Worm (Caenorhabditis elegans) whole organism, young adult: ENCODE measurements around the gene fbxb-96.
"Not testable (repeated sequence)": the region's sequence is repeated elsewhere in the genome, so short reads cannot be mapped to it uniquely, and the experiment has no call there.

ENCODE experiments used
- B0336.3 ChIP-seq: fragments of 200-800 bp; sonication (Bioruptor generic); IDR thresholded peaks from 2 replicates; pipeline ENCODE4 v1.3.6; 2022; ENCODE audit warnings: missing genetic modification characterization, missing compliant biosample characterization
- F33H1.4 ChIP-seq: fragments of 200-800 bp; sonication (Bioruptor generic); IDR thresholded peaks from 2 replicates; pipeline ENCODE4 v1.3.6; 2022; ENCODE audit warnings: missing genetic modification reagents, missing genetic modification characterization, missing compliant biosample characterization
- F39B2.1 ChIP-seq: fragments of 200-800 bp; sonication (Bioruptor generic); IDR thresholded peaks from 2 replicates; pipeline ENCODE4 v1.3.6; 2022; ENCODE audit warnings: missing genetic modification reagents, missing genetic modification characterization, missing compliant biosample characterization
- Y53F4B.3 ChIP-seq: fragments of 200-800 bp; sonication (Bioruptor generic); IDR thresholded peaks from 2 replicates; pipeline ENCODE4 v1.3.6; 2022; ENCODE audit warnings: missing genetic modification reagents, missing genetic modification characterization, missing compliant biosample characterization
- Y56A3A.18 ChIP-seq: fragments of 200-800 bp; sonication (Bioruptor generic); IDR thresholded peaks from 2 replicates; pipeline ENCODE4 v1.3.6; 2022; ENCODE audit warnings: missing genetic modification reagents, missing genetic modification characterization, missing compliant biosample characterization
- ama-1 ChIP-seq, 3 experiments: fragments of 150-350 bp in 1 of 3; sonication (generic microtip) in 2 of 3; optimal IDR thresholded peaks; 2 replicates each; lab custom pipeline; 2014 to 2018; ENCODE audit warnings: missing biosample characterization in 2 of 3, missing genetic modification characterization in 2 of 3, missing genetic modification reagents in 2 of 3
- atf-7 ChIP-seq: sonication (generic microtip); optimal IDR thresholded peaks from 2 replicates; lab custom pipeline; 2017; ENCODE audit warnings: mild to moderate bottlenecking, missing genetic modification characterization, missing compliant biosample characterization
- attf-5 ChIP-seq: fragments of 200-800 bp; sonication (Bioruptor generic); optimal IDR thresholded peaks from 2 replicates; lab custom pipeline; 2018; ENCODE audit warnings: mild to moderate bottlenecking, missing genetic modification characterization, missing compliant biosample characterization
- cebp-1 ChIP-seq, 2 experiments: fragments of 200-800 bp in 1 of 2; sonication (Bioruptor generic) in 1 of 2; sonication (generic microtip) in 1 of 2; IDR thresholded peaks in 1 of 2; optimal IDR thresholded peaks in 1 of 2; 2 replicates each; pipeline versions ENCODE4 v1.3.6 to Lab custom; 2017 to 2022; ENCODE audit warnings: missing compliant biosample characterization in 2 of 2, missing genetic modification characterization in 2 of 2, mild to moderate bottlenecking in 1 of 2, missing genetic modification reagents in 1 of 2, moderate library complexity in 1 of 2
- cebp-2 ChIP-seq: fragments of 200-800 bp; sonication (Bioruptor generic); IDR thresholded peaks from 2 replicates; pipeline ENCODE4 v1.3.6; 2022; ENCODE audit warnings: missing genetic modification characterization, missing compliant biosample characterization
- ceh-40 ChIP-seq: fragments of 200-800 bp; sonication (Bioruptor generic); IDR thresholded peaks from 2 replicates; pipeline ENCODE4 v1.3.6; 2022; ENCODE audit warnings: missing genetic modification characterization, missing compliant biosample characterization
- ceh-91 ChIP-seq: fragments of 200-800 bp; sonication (Bioruptor generic); IDR thresholded peaks from 2 replicates; pipeline ENCODE4 v1.3.6; 2022; ENCODE audit warnings: missing genetic modification reagents, missing genetic modification characterization, missing compliant biosample characterization
- die-1 ChIP-seq: sonication (generic microtip); optimal IDR thresholded peaks from 2 replicates; lab custom pipeline; 2016; ENCODE audit warnings: missing genotype, mild to moderate bottlenecking, missing genetic modification characterization, missing compliant biosample characterization
- dox-1 ChIP-seq: fragments of 200-800 bp; sonication (Bioruptor generic); IDR thresholded peaks from 2 replicates; pipeline ENCODE4 v1.3.6; 2022; ENCODE audit warnings: missing genetic modification reagents, missing genetic modification characterization, missing compliant biosample characterization
- gei-17 ChIP-seq: fragments of 200-800 bp; sonication (Bioruptor generic); optimal IDR thresholded peaks from 2 replicates; lab custom pipeline; 2018; ENCODE audit warnings: mild to moderate bottlenecking, missing genetic modification characterization, missing compliant biosample characterization
- him-1 ChIP-seq: sonication (generic microtip); optimal IDR thresholded peaks from 2 replicates; lab custom pipeline; 2016; ENCODE audit warnings: missing genotype, missing genetic modification reagents, missing genetic modification characterization, missing compliant biosample characterization
- hmg-1.2 ChIP-seq: fragments of 200-800 bp; sonication (Bioruptor generic); IDR thresholded peaks from 2 replicates; pipeline ENCODE4 v1.3.6; 2022; ENCODE audit warnings: missing genetic modification reagents, missing genetic modification characterization, missing compliant biosample characterization
- hrde-1 ChIP-seq: sonication (generic microtip); optimal IDR thresholded peaks from 2 replicates; lab custom pipeline; 2016; ENCODE audit warnings: missing genetic modification characterization, mild to moderate bottlenecking, missing compliant biosample characterization, moderate library complexity, missing genotype, missing genetic modification reagents, borderline replicate concordance
- lag-1 ChIP-seq: fragments of 200-800 bp; sonication (Bioruptor generic); IDR thresholded peaks from 2 replicates; pipeline ENCODE4 v1.3.6; 2022; ENCODE audit warnings: missing genetic modification reagents, missing genetic modification characterization, missing compliant biosample characterization
- lin-26 ChIP-seq: fragments of 200-800 bp; sonication (Bioruptor generic); IDR thresholded peaks from 2 replicates; pipeline ENCODE4 v1.3.6; 2022; ENCODE audit warnings: missing genetic modification reagents, missing genetic modification characterization, missing compliant biosample characterization
- madf-10 ChIP-seq: sonication (generic microtip); optimal IDR thresholded peaks from 2 replicates; lab custom pipeline; 2016; ENCODE audit warnings: mild to moderate bottlenecking, missing genetic modification characterization, missing compliant biosample characterization
- madf-8 ChIP-seq: fragments of 200-800 bp; sonication (Bioruptor generic); conservative IDR thresholded peaks from 2 replicates; pipeline ENCODE4 v1.3.6; 2022; ENCODE audit warnings: missing genetic modification reagents, missing genetic modification characterization, missing compliant biosample characterization
- mel-28 ChIP-seq: sonication (generic microtip); optimal IDR thresholded peaks from 2 replicates; lab custom pipeline; 2016; ENCODE audit warnings: borderline replicate concordance, mild to moderate bottlenecking, missing genetic modification characterization, missing compliant biosample characterization
- mes-4 ChIP-seq: sonication (generic microtip); optimal IDR thresholded peaks from 2 replicates; lab custom pipeline; 2016; ENCODE audit warnings: missing genotype, missing genetic modification characterization, missing compliant biosample characterization
- nhr-179 ChIP-seq: sonication (generic microtip); optimal IDR thresholded peaks from 2 replicates; lab custom pipeline; 2016; ENCODE audit warnings: mild to moderate bottlenecking, missing genetic modification characterization, missing compliant biosample characterization
- nhr-80 ChIP-seq: sonication (generic microtip); optimal IDR thresholded peaks from 2 replicates; lab custom pipeline; 2016; ENCODE audit warnings: missing genetic modification characterization, missing compliant biosample characterization
- pha-4 ChIP-seq: fragments of 150-350 bp; sonication (generic microtip); optimal IDR thresholded peaks from 2 replicates; lab custom pipeline; 2014; ENCODE audit warnings: missing biosample characterization, missing genetic modification reagents, missing genetic modification characterization
- rec-8 ChIP-seq, 2 experiments: sonication (generic microtip); optimal IDR thresholded peaks; 2 replicates each; lab custom pipeline; 2016; ENCODE audit warnings: mild to moderate bottlenecking in 2 of 2, missing genetic modification characterization in 2 of 2, missing genetic modification reagents in 2 of 2, missing genotype in 2 of 2, missing biosample characterization in 1 of 2, missing compliant biosample characterization in 1 of 2, moderate library complexity in 1 of 2
- sdz-38 ChIP-seq: sonication (generic microtip); optimal IDR thresholded peaks from 2 replicates; lab custom pipeline; 2016; ENCODE audit warnings: missing genotype, missing genetic modification characterization, missing compliant biosample characterization
- somi-1 ChIP-seq: fragments of 200-800 bp; sonication (Bioruptor generic); optimal IDR thresholded peaks from 2 replicates; lab custom pipeline; 2018; ENCODE audit warnings: mild to moderate bottlenecking, missing genetic modification characterization, missing compliant biosample characterization
- tbx-9 ChIP-seq: sonication (generic microtip); optimal IDR thresholded peaks from 2 replicates; lab custom pipeline; 2016; ENCODE audit warnings: borderline replicate concordance, missing genetic modification characterization, inconsistent platforms, missing compliant biosample characterization
- ztf-22 ChIP-seq: fragments of 200-800 bp; sonication (Bioruptor generic); optimal IDR thresholded peaks from 2 replicates; lab custom pipeline; 2018; ENCODE audit warnings: mild to moderate bottlenecking, missing genetic modification characterization, moderate library complexity, missing compliant biosample characterization
- ztf-28 ChIP-seq: fragments of 200-800 bp; sonication (Bioruptor generic); IDR thresholded peaks from 2 replicates; pipeline ENCODE4 v1.3.6; 2022; ENCODE audit warnings: missing genetic modification reagents, missing genetic modification characterization, missing compliant biosample characterization
- ztf-6 ChIP-seq: fragments of 200-800 bp; sonication (Bioruptor generic); IDR thresholded peaks from 2 replicates; pipeline ENCODE4 v1.3.6; 2022; ENCODE audit warnings: missing genetic modification reagents, missing genetic modification characterization, missing compliant biosample characterization

Gene fbxb-96

ce11 chrII:1831883-1832388, 18.3 kb downstream of the fbxb-96 start, which contains the start of gene math-39:
Gene math-39 (plus strand): TSS chrII:1832338.
- peak; percentile 24 for TF ChIP-seq nhr-80 (tag; lab: Kevin White, UChicago)
- no peak for TF ChIP-seq hrde-1
- TF ChIP-seq, all 124 proteins: peak for 1

DNA sequence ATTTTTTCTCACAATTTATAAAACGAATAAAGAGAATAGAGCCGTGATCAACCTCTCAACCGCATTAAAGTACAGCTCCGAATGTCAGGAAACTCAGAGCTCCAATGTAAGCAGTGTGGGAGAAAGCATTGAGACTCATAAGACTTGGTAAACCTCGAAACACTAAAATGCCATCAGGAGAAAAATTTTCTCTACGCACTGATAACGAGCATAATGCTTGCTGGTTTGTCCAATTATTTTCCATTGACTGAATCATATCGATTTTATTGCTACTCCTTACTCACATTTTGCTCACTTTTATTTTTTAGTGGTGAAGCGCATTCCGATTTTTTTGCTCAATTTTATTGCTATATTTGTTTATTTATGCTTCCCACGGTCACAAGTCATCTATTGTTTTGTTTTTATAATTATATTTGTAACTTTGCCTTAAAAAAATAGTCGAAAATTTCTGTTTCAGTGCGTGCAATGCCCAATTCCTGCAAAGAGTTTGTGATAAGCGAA, 20.0 kb downstream of the fbxb-96 start, which contains the start of gene math-40:
Gene math-40, plus strand, starts transcription at position 451 of the 501 bp plus-strand sequence.
- no peak for TF ChIP-seq F33H1.4
- TF ChIP-seq nhr-80 (tag; lab: Kevin White, UChicago): peak; percentile 48
- TF ChIP-seq ztf-22: no peak

- not testable (repeated sequence) for TF ChIP-seq ztf-22; lag-1; him-1 (tag; lab: Kevin White, UChicago)
Observed at ce11 chrII:1824329-1824728, 25.9 kb downstream of the fbxb-96 start, which contains the start of gene math-41. Gene math-41 (plus strand): TSS chrII:1824629.

DNA sequence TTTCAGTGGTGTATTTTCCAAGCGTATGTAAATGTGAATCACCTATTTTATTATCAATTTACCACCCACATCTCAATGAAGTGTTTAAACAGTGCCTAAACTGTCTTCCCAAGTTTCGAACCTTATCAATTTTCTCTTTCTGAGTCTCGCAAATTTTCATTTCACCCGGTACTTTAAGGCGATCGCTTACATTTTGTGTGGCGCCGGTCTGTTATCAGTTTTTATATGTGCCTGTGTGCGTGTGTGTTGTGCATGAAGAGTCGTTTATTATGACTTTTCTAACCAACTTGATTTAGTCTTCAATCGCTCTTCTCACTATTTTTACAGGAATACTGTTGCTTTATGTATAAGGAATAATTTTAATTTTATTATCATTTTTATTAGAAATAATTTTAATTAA, 26.6 kb downstream of the fbxb-96 start:
- TF ChIP-seq nhr-80 (tag; lab: Kevin White, UChicago): peak; percentile 27

ce11 chrII:1820774-1821173, 29.4 kb downstream of the fbxb-96 start, which contains the start of gene fbxa-3:
Gene fbxa-3 (minus strand): TSS chrII:1820874.
- TF ChIP-seq him-1 (tag; lab: Kevin White, UChicago) (no peak), madf-8 (no peak), ceh-40 (GFP tag; lab: Robert Waterston, UW) (no peak), ceh-91 (GFP tag; lab: Robert Waterston, UW) (no peak), sdz-38 (no peak), mes-4 (tag; lab: Kevin White, UChicago) (no peak), nhr-179 (tag; lab: Kevin White, UChicago) (no peak), tbx-9 (tag; lab: Kevin White, UChicago) (no peak), nhr-80 (tag; lab: Kevin White, UChicago) (no peak), F39B2.1 (GFP tag; lab: Robert Waterston, UW) (no peak), mel-28 (tag; lab: Kevin White, UChicago) (no peak), B0336.3 (GFP tag; lab: Robert Waterston, UW) (no peak), Y53F4B.3 (no peak), lin-26 (no peak), cebp-2 (no peak), somi-1 (GFP tag; lab: Kevin White, UChicago) (no peak)

ce11 chrII:1819944-1820570, 30.1 kb downstream of the fbxb-96 start, which contains the start of gene fbxc-19:
Gene fbxc-19 (plus strand): TSS chrII:1820479.
- TF ChIP-seq die-1 (tag; lab: Kevin White, UChicago) (no peak), attf-5 (GFP tag; lab: Kevin White, UChicago) (peak; percentile 88), dox-1 (0 out of 2 replicates have a peak, but pooled peaks have one; percentile 8), hmg-1.2 (GFP tag; lab: Robert Waterston, UW) (peak; percentile 94), nhr-80 (tag; lab: Kevin White, UChicago) (peak; percentile 68), Y56A3A.18 (GFP tag; lab: Robert Waterston, UW) (no peak), gei-17 (GFP tag; lab: Kevin White, UChicago) (peak; percentile 14), rec-8 (tag; optimal IDR thresholded peaks at IDR 0.05; lab: Kevin White, UChicago) (no peak), cebp-1 (GFP tag; IDR thresholded peaks at IDR 0.05; lab: Robert Waterston, UW) (peak; percentile 99), cebp-1 (tag; optimal IDR thresholded peaks at IDR 0.05; lab: Kevin White, UChicago) (peak; percentile 100), ztf-6 (GFP tag; lab: Robert Waterston, UW) (no peak), pha-4 (tag; lab: Kevin White, UChicago) (peak; percentile 85), ama-1 (optimal IDR thresholded peaks at IDR 0.05; lab: Kevin White, UChicago) (no peak), ama-1 (GFP tag; optimal IDR thresholded peaks at IDR 0.05; lab: Kevin White, UChicago) (no peak), ztf-28 (GFP tag; lab: Robert Waterston, UW) (no peak), madf-10 (no peak), atf-7 (tag; lab: Kevin White, UChicago) (peak; percentile 14)
- TF ChIP-seq, all 124 proteins: peak for 8
